Worm (Caenorhabditis elegans): ENCODE results near the gene C14A6.5.

C14A6.5 gene

DNA sequence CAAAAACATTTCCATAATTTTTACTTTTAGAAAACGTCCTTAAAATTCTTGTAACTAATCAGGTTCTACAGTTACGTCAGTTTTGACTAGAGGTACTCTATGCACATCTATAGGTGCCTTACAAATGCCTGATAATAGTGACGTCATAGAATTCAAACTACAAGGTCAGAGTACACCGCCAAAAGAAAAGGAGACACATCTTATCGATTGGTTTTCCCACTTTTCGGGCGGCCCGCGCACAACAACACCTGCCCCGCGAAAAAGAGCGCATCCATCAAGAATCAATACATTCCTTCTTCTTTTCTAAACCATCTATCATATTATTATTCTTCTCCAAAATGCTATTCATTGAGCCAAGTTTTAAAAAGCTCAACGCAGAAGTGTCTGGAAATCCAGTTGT lies 15.0 kb upstream of the C14A6.5 start, which contains the start of gene C31G12.1:
C31G12.1 (plus strand) TSS at position 301 of the 400 bp plus-strand sequence.
- TF ChIP-seq daf-8 (GFP tag; IDR thresholded peaks at IDR 0.05) (no peak), Y75B8A.6 (GFP tag; IDR thresholded peaks at IDR 0.05) (no peak), ztf-11 (tag; optimal IDR thresholded peaks at IDR 0.05) (no peak), mes-2 (tag; optimal IDR thresholded peaks at IDR 0.05; ENCODE audit: poor library complexity, severe bottlenecking) (no peak), php-3 (GFP tag; IDR thresholded peaks at IDR 0.05) (no peak), nhr-11 (tag; optimal IDR thresholded peaks at IDR 0.05) (no peak), snpc-1.2 (GFP tag; IDR thresholded peaks at IDR 0.05) (no peak)

DNA sequence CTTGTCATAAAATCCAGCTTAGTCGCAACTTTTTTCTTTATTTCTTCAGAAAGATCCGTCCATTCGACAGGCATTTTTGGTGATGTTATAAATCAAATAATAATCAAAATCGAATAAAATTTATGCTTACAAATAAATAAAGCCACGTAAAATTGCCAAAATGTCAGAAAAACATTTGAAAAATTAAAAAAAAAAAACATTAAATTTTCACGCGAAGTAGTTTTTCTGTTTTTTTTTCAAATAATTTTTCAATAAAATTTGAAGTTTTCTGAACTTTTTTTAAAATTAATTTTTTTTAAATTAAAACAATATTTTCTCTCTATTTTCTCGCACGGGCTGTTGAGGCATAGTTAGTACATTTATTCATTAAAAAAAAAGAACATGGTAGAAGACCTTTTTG lies 14.0 kb upstream of the C14A6.5 start, which contains the start of gene C31G12.4:
C31G12.4 (minus strand) TSS at position 101 of the 400 bp plus-strand sequence.
- no peak for TF ChIP-seq dmd-9 (GFP tag; IDR thresholded peaks at IDR 0.05)
- no peak for TF ChIP-seq snpc-1.2 (GFP tag; IDR thresholded peaks at IDR 0.05)
- no peak for TF ChIP-seq tra-1 (GFP tag; IDR thresholded peaks at IDR 0.05)
- TF ChIP-seq vab-7 (GFP tag; IDR thresholded peaks at IDR 0.05), result no peak
- no peak for TF ChIP-seq mxl-3 (GFP tag; optimal IDR thresholded peaks at IDR 0.05)
- TF ChIP-seq ZK337.2 (GFP tag; IDR thresholded peaks at IDR 0.05), result no peak
- TF ChIP-seq snpc-4 (tag; optimal IDR thresholded peaks at IDR 0.05), result no peak
- no peak for TF ChIP-seq cey-2 (tag; optimal IDR thresholded peaks at IDR 0.05; ENCODE audit: borderline replicate concordance, insufficient read depth)
- TF ChIP-seq zip-2 (tag; optimal IDR thresholded peaks at IDR 0.05), result no peak
- no peak for TF ChIP-seq nhr-42 (GFP tag; IDR thresholded peaks at IDR 0.05)
- no peak for TF ChIP-seq rbr-2 (tag; optimal IDR thresholded peaks at IDR 0.05)
- no peak for TF ChIP-seq fkh-10 (GFP tag; optimal IDR thresholded peaks at IDR 0.05)
- no peak for TF ChIP-seq madf-5 (GFP tag; IDR thresholded peaks at IDR 0.05)
- no peak for TF ChIP-seq ceh-20 (GFP tag; IDR thresholded peaks at IDR 0.05)
- no peak for TF ChIP-seq lin-39 (tag; optimal IDR thresholded peaks at IDR 0.05)

DNA sequence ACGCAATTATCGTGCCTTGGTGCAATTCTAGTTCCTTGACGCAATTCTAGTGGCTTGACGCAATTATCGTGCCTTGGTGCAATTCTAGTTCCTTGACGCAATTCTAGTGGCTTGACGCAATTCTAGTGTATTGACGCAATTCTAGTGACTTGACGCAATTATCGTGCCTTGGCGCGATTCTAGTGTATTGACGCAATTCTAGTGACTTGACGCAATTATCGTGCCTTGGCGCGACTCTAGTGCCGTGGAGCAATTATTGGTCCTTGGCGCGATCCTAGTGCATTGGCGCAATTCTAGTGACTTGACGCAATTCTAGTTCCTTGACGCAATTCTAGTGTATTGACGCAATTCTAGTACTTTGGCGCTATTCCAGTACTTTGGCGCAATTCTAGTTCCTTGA lies 10.3 kb upstream of the C14A6.5 start:
- peak in 1 of 2 experiments; percentile 69; a peak in 1 of 4 replicates for TF ChIP-seq madf-5 (GFP tag; IDR thresholded peaks at IDR 0.05)
- 0 out of 2 replicates have a peak, but pooled peaks have one; percentile 35 for TF ChIP-seq dmd-8 (GFP tag; IDR thresholded peaks at IDR 0.05)

DNA sequence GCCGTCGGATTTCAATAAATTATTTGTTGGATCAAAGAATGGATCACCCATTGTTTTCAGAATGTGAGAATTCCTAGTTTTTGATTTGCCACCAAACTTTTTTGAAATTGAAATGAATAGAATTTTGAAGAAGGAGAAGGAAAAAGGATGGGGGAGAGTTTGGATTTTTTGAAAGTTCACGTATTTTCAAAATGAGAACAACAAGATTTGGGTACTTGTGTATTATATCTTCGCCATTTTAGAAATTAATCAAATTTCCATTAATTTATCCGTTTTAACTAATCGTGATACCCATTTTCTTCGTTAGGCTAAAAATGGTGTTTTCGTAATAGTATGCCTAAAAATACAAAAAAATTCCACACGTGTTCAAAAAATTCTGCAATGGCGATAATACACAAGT lies 6.9 kb upstream of the C14A6.5 start, which contains the start of gene C14A6.8:
C14A6.8 (minus strand) TSS at position 101 of the 400 bp plus-strand sequence.
- TF ChIP-seq F10B5.3 (tag; optimal IDR thresholded peaks at IDR 0.05), result no peak
- TF ChIP-seq hif-1 (tag; optimal IDR thresholded peaks at IDR 0.05), result no peak
- no peak for TF ChIP-seq lin-1 (GFP tag; IDR thresholded peaks at IDR 0.05)
- TF ChIP-seq unc-130 (GFP tag; optimal IDR thresholded peaks at IDR 0.05), result no peak
- TF ChIP-seq F26F4.8 (GFP tag; conservative IDR thresholded peaks at IDR 0.05), result no peak
- TF ChIP-seq lir-3 (tag; optimal IDR thresholded peaks at IDR 0.05), result no peak

DNA sequence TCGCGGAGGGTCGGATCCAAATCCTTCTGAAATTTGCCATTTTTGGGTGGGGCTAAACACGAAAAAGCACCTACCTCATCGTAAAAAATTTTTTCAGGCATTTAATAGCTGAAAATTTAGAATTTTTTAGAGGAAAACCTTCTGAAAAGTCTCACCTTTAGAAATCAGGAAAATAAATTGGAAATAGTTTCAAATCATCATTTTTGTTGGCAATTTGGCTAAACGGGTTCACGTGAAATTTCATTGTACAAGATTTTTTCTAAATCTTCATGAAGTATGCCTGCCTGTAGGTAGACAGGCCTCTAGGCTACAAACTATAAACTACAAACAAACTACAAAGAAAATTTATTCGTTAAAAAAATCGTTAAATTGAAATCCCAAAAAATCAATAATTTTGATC lies 3.6 kb upstream of the C14A6.5 start, which contains the start of gene C14A6.7:
C14A6.7 (minus strand) TSS at position 101 of the 400 bp plus-strand sequence.
- TF ChIP-seq skn-1 (tag; optimal IDR thresholded peaks at IDR 0.05) (no peak), nhr-76 (tag; optimal IDR thresholded peaks at IDR 0.05) (no peak), snpc-1.2 (GFP tag; IDR thresholded peaks at IDR 0.05) (no peak), vab-7 (GFP tag; IDR thresholded peaks at IDR 0.05) (no peak), mep-1 (tag; optimal IDR thresholded peaks at IDR 0.05) (no peak), nhr-77 (tag; optimal IDR thresholded peaks at IDR 0.05) (no peak), zfp-3 (GFP tag; conservative IDR thresholded peaks at IDR 0.05) (no peak), aha-1 (tag) (no peak), set-16 (GFP tag; IDR thresholded peaks at IDR 0.05) (no peak), madf-5 (GFP tag; IDR thresholded peaks at IDR 0.05) (no peak), F26F4.8 (GFP tag; conservative IDR thresholded peaks at IDR 0.05) (no peak), lin-13 (GFP tag; optimal IDR thresholded peaks at IDR 0.05) (no peak), nhr-102 (tag; optimal IDR thresholded peaks at IDR 0.05) (no peak), Y75B8A.6 (GFP tag; IDR thresholded peaks at IDR 0.05) (no peak), ceh-82 (tag; optimal IDR thresholded peaks at IDR 0.05) (no peak), nhr-41 (GFP tag; IDR thresholded peaks at IDR 0.05) (no peak), fos-1 (tag; optimal IDR thresholded peaks at IDR 0.05) (no peak), gei-8 (GFP tag; optimal IDR thresholded peaks at IDR 0.05) (no peak), nhr-111 (GFP tag; optimal IDR thresholded peaks at IDR 0.05) (no peak), rbr-2 (tag; optimal IDR thresholded peaks at IDR 0.05) (no peak)

All from whole organism, L4 larva.